Worm (Caenorhabditis elegans): ENCODE results near the gene nrde-1.

DNA sequence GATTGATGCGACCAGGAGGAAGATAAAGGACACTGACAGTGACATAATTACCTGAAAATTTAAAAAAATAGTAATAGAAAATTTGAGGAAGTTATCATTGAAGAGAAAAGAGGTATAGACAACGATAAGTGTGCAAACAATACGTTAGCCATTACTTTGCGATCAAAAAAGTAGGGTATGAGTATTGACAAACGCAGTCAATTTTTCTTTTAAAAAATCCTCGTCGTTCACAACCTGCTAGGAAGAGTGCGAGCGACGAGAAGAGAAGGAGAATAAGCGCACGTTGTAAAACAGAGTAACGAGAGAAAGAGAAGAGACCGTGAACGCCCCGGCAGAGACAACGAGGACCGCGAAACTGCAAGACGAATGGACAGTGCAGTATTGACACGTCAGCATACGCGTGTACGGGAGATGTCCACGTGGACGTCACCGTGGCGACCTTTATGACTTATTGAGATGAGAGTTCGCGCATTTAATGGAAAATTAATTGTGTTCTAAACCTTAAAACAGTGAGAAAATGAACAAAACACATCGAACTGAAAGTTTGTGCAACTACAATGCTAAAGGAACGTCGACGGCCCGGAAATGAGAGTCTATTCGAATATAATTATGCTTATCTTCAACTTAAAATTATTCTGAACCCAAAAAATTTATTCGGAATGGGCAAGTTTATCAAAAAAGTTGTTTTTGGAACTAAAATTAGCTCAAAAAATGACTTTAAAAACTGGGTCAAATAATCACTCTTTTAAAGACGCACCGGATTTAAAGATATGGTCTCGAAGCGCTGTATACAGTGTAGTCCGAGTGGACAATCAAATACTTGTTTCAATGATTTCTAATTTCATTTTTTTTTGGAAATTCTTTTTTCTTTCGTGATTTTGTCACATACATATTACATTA, 11.6 kb upstream of the nrde-1 start, which contains the start of the genes pdi-1 and C14B1.2:
- TF ChIP-seq tbx-2 (tag; optimal IDR thresholded peaks at IDR 0.05) (no peak), zag-1 (tag; optimal IDR thresholded peaks at IDR 0.05) (no peak), elt-3 (tag; optimal IDR thresholded peaks at IDR 0.05) (no peak), nhr-76 (tag; optimal IDR thresholded peaks at IDR 0.05) (no peak), R02D3.7 (tag; optimal IDR thresholded peaks at IDR 0.05) (no peak)

Measured in whole organism, L3 larva.